Fruit fly (Drosophila melanogaster): Measurements from ENCODE around the gene AlaRS.

AlaRS gene

dm6 chr2L:8334705-8335104 is 46.9 kb downstream of the AlaRS start:
- TF ChIP-seq ovo (GFP tag; optimal IDR thresholded peaks at IDR 0.05): no peak
- peak; percentile 20 for TF ChIP-seq bab1 (GFP tag; optimal IDR thresholded peaks at IDR 0.05)

dm6 chr2L:8333624-8334023 is 47.9 kb downstream of the AlaRS start:
- TF ChIP-seq CG11617 (GFP tag; optimal IDR thresholded peaks at IDR 0.05): no peak

DNA sequence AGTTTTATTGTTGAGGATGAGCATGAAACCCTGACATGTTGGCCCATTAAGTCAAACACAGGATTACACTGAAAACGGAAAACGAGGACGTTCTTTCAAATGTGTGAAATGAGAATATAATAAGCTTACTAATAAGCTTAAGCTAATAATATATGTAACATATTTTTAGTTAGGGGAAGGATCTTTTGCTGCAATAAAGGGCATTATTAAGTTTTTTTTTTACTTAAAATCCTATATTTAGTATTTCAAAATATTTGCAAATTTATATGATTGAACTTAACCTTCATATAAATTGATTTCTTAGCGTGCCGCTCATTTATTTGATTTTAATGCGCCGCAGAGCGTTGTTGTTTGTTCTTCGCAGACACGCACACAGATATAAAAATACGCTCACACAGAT is 48.4 kb downstream of the AlaRS start:
- no peak for TF ChIP-seq pad (GFP tag; optimal IDR thresholded peaks at IDR 0.05)

DNA sequence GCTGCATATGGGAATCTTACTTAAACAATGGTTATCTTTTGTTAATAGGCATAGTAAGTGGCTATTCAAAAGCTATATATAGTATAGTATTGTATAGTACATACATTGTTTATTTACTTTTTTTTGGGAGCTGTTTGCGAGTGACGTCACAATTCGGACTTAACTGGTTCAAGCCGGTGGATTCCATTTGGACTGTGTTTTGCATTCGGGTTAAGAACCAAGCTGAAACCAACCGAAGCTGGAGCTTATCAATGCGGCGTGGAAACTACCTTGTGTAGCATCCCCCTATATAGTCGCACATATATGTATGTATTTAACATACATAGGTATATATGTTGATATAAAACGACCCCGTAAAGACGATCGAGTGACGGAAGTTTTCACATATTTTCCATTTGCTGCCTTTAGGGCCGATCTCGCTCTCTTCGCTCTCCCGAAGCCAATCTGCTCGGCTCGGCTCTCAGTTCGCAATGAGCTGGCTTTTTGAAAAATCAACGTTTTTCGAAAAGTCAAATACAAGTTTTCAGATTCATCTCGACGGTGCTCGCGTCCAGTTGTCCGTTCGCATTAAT is 53.0 kb downstream of the AlaRS start:
- TF ChIP-seq Clk (GFP tag; optimal IDR thresholded peaks at IDR 0.05): no peak
- no peak for TF ChIP-seq cic (GFP tag; optimal IDR thresholded peaks at IDR 0.05)
- TF ChIP-seq CG7101 (tag; optimal IDR thresholded peaks at IDR 0.05): no peak
- TF ChIP-seq tj (GFP tag; optimal IDR thresholded peaks at IDR 0.05): no peak
- TF ChIP-seq bab1 (GFP tag; optimal IDR thresholded peaks at IDR 0.05): no peak
- no peak for TF ChIP-seq CG1620 (GFP tag; optimal IDR thresholded peaks at IDR 0.05)
- no peak for TF ChIP-seq Crg-1 (GFP tag; optimal IDR thresholded peaks at IDR 0.05)
- TF ChIP-seq kay (GFP tag; ENCODE audit: borderline replicate concordance): peak; percentile 85
